Fruit fly (Drosophila melanogaster) whole organism, prepupa: ENCODE measurements around the gene Trf4-2.

Experiments used
- CG10631 ChIP-seq: fragments of 200-800 bp; sonication (Bioruptor generic); optimal IDR thresholded peaks from 2 replicates; lab custom pipeline; 2016; ENCODE audit warnings: missing biosample characterization, missing genetic modification characterization
- CG10669 ChIP-seq: fragments of 200-800 bp; sonication (Bioruptor generic); optimal IDR thresholded peaks from 3 replicates; lab custom pipeline; 2018; ENCODE audit warnings: missing biosample characterization, mild to moderate bottlenecking, missing genetic modification characterization, moderate library complexity
- CG11294 ChIP-seq: fragments of 200-800 bp; sonication (Bioruptor generic); IDR thresholded peaks from 2 replicates; pipeline ENCODE4 v1.3.6; 2022; ENCODE audit warnings: missing biosample characterization, missing genetic modification characterization
- CG11762 ChIP-seq: fragments of 200-800 bp; sonication (Bioruptor generic); optimal IDR thresholded peaks from 3 replicates; lab custom pipeline; 2016; ENCODE audit warnings: missing biosample characterization, missing genetic modification characterization; ENCODE audit not compliant: insufficient read depth
- CG11902 ChIP-seq: fragments of 200-800 bp; sonication (Bioruptor generic); optimal IDR thresholded peaks from 3 replicates; lab custom pipeline; 2016; ENCODE audit warnings: missing biosample characterization, missing genetic modification characterization
- CG1621 ChIP-seq: fragments of 200-800 bp; sonication (Bioruptor generic); optimal IDR thresholded peaks from 3 replicates; lab custom pipeline; 2018; ENCODE audit warnings: missing biosample characterization, mild to moderate bottlenecking, missing genetic modification characterization
- CG16779 ChIP-seq: fragments of 200-800 bp; sonication (Bioruptor generic); optimal IDR thresholded peaks from 3 replicates; lab custom pipeline; 2017; ENCODE audit warnings: missing biosample characterization, mild to moderate bottlenecking, missing genetic modification characterization
- CG3032 ChIP-seq: fragments of 200-800 bp; optimal IDR thresholded peaks from 2 replicates; lab custom pipeline; 2019; ENCODE audit warnings: missing biosample characterization, mild to moderate bottlenecking, missing genetic modification characterization, moderate library complexity
- CG31627 ChIP-seq: fragments of 200-800 bp; sonication (Bioruptor generic); optimal IDR thresholded peaks from 3 replicates; lab custom pipeline; 2016; ENCODE audit warnings: missing biosample characterization, missing genetic modification characterization
- CG32006 ChIP-seq: fragments of 200-800 bp; sonication (Bioruptor generic); optimal IDR thresholded peaks from 3 replicates; lab custom pipeline; 2017; ENCODE audit warnings: missing biosample characterization, mild to moderate bottlenecking, missing genetic modification characterization
- CG3919 ChIP-seq: fragments of 200-800 bp; sonication (Bioruptor generic); optimal IDR thresholded peaks from 3 replicates; lab custom pipeline; 2016; ENCODE audit warnings: missing biosample characterization, missing genetic modification characterization
- CG4318 ChIP-seq: fragments of 200-800 bp; sonication (Bioruptor generic); optimal IDR thresholded peaks from 3 replicates; lab custom pipeline; 2017; ENCODE audit warnings: missing biosample characterization, mild to moderate bottlenecking, missing genetic modification characterization
- CG6163 ChIP-seq: fragments of 200-800 bp; sonication (Bioruptor generic); IDR thresholded peaks from 3 replicates; pipeline ENCODE4 v1.3.6; 2022; ENCODE audit warnings: missing biosample characterization, missing genetic modification characterization
- CG6276 ChIP-seq: fragments of 200-800 bp; sonication (Bioruptor generic); optimal IDR thresholded peaks from 2 replicates; lab custom pipeline; 2017; ENCODE audit warnings: missing biosample characterization, mild to moderate bottlenecking, missing genetic modification characterization
- CG6792 ChIP-seq: fragments of 200-800 bp; sonication (Bioruptor generic); optimal IDR thresholded peaks from 3 replicates; lab custom pipeline; 2016; ENCODE audit warnings: missing biosample characterization, missing genetic modification characterization
- CG6854 ChIP-seq: fragments of 200-800 bp; sonication (Bioruptor generic); optimal IDR thresholded peaks from 2 replicates; lab custom pipeline; 2017; ENCODE audit warnings: missing biosample characterization, mild to moderate bottlenecking, missing genetic modification characterization
- CG7368 ChIP-seq: fragments of 200-800 bp; sonication (Bioruptor generic); optimal IDR thresholded peaks from 3 replicates; lab custom pipeline; 2016; ENCODE audit warnings: missing biosample characterization, missing genetic modification characterization
- CG8632 ChIP-seq: fragments of 200-800 bp; sonication (Bioruptor generic); optimal IDR thresholded peaks from 3 replicates; lab custom pipeline; 2016; ENCODE audit warnings: missing biosample characterization, missing genetic modification characterization
- Eip75B ChIP-seq: fragments of 200-800 bp; sonication (Bioruptor generic); optimal IDR thresholded peaks from 3 replicates; lab custom pipeline; 2016; ENCODE audit warnings: missing biosample characterization, missing genetic modification characterization
- Eip78C ChIP-seq: fragments of 200-800 bp; sonication (Bioruptor generic); peaks from one replicate; lab custom pipeline; 2016; ENCODE audit warnings: missing biosample characterization, missing genetic modification characterization
- Eip93F ChIP-seq: fragments of 200-800 bp; sonication (Bioruptor generic); optimal IDR thresholded peaks from 2 replicates; lab custom pipeline; 2016; ENCODE audit warnings: missing biosample characterization, mild to moderate bottlenecking, missing genetic modification characterization
- Ets21C ChIP-seq: fragments of 200-800 bp; sonication (Bioruptor generic); optimal IDR thresholded peaks from 3 replicates; lab custom pipeline; 2016; ENCODE audit warnings: missing biosample characterization, missing genetic modification characterization
- Ets96B ChIP-seq: fragments of 200-800 bp; optimal IDR thresholded peaks from 2 replicates; lab custom pipeline; 2019; ENCODE audit warnings: missing biosample characterization, mild to moderate bottlenecking, missing genetic modification characterization, moderate library complexity
- Hr4 ChIP-seq: fragments of 200-800 bp; sonication (Bioruptor generic); optimal IDR thresholded peaks from 3 replicates; lab custom pipeline; 2016; ENCODE audit warnings: missing biosample characterization, missing genetic modification characterization
- Met ChIP-seq: fragments of 200-800 bp; sonication (Bioruptor generic); optimal IDR thresholded peaks from 3 replicates; lab custom pipeline; 2016; ENCODE audit warnings: missing biosample characterization, missing genetic modification characterization
- OdsH ChIP-seq: fragments of 200-800 bp; sonication (Bioruptor generic); optimal IDR thresholded peaks from 3 replicates; lab custom pipeline; 2016; ENCODE audit warnings: missing biosample characterization, missing genetic modification characterization
- Smox ChIP-seq: fragments of 200-800 bp; sonication (Bioruptor generic); optimal IDR thresholded peaks from 3 replicates; lab custom pipeline; 2016; ENCODE audit warnings: missing biosample characterization, missing genetic modification characterization
- Sox102F ChIP-seq: fragments of 200-800 bp; sonication (Bioruptor generic); optimal IDR thresholded peaks from 2 replicates; lab custom pipeline; 2016; ENCODE audit warnings: missing biosample characterization, mild to moderate bottlenecking, missing genetic modification characterization
- achi ChIP-seq: fragments of 200-800 bp; sonication (Bioruptor generic); optimal IDR thresholded peaks from 3 replicates; lab custom pipeline; 2016; ENCODE audit warnings: missing biosample characterization, missing genetic modification characterization
- acj6 ChIP-seq: fragments of 200-800 bp; sonication (Bioruptor generic); optimal IDR thresholded peaks from 3 replicates; lab custom pipeline; 2016; ENCODE audit warnings: missing biosample characterization, missing genetic modification characterization
- cyc ChIP-seq: fragments of 200-800 bp; sonication (Bioruptor generic); optimal IDR thresholded peaks from 3 replicates; lab custom pipeline; 2016; ENCODE audit warnings: missing biosample characterization, missing genetic modification characterization
- dac ChIP-seq: fragments of 200-800 bp; sonication (Bioruptor generic); optimal IDR thresholded peaks from 2 replicates; lab custom pipeline; 2017; ENCODE audit warnings: missing biosample characterization, mild to moderate bottlenecking, missing genetic modification characterization
- dsx ChIP-seq: fragments of 200-800 bp; optimal IDR thresholded peaks from 3 replicates; lab custom pipeline; 2019; ENCODE audit warnings: missing biosample characterization, mild to moderate bottlenecking, missing genetic modification characterization, moderate library complexity; ENCODE audit not compliant: poor library complexity, severe bottlenecking
- esn ChIP-seq: fragments of 200-800 bp; sonication (Bioruptor generic); optimal IDR thresholded peaks from 2 replicates; lab custom pipeline; 2016; ENCODE audit warnings: missing biosample characterization, mild to moderate bottlenecking, missing genetic modification characterization, moderate library complexity
- fd85E ChIP-seq: fragments of 200-800 bp; sonication (Bioruptor generic); optimal IDR thresholded peaks from 3 replicates; lab custom pipeline; 2016; ENCODE audit warnings: missing biosample characterization, missing genetic modification characterization
- fkh ChIP-seq: fragments of 200-800 bp; sonication (Bioruptor generic); optimal IDR thresholded peaks from 3 replicates; lab custom pipeline; 2017; ENCODE audit warnings: missing biosample characterization, mild to moderate bottlenecking, missing genetic modification characterization, moderate library complexity
- net ChIP-seq: fragments of 200-800 bp; sonication (Bioruptor generic); optimal IDR thresholded peaks from 3 replicates; lab custom pipeline; 2016; ENCODE audit warnings: missing biosample characterization, missing genetic modification characterization
- pdm3 ChIP-seq: fragments of 200-800 bp; sonication (Bioruptor generic); optimal IDR thresholded peaks from 3 replicates; lab custom pipeline; 2016; ENCODE audit warnings: missing biosample characterization, missing genetic modification characterization
- ss ChIP-seq, 2 experiments: fragments of 200-800 bp; sonication (Bioruptor generic); optimal IDR thresholded peaks; 2 replicates in 1 of 2; 3 replicates in 1 of 2; lab custom pipeline; 2017 to 2018; ENCODE audit warnings: mild to moderate bottlenecking in 2 of 2, missing biosample characterization in 2 of 2, missing genetic modification characterization in 2 of 2, moderate library complexity in 1 of 2
- svp ChIP-seq: fragments of 200-800 bp; sonication (Bioruptor generic); peaks from one replicate; lab custom pipeline; 2016; ENCODE audit warnings: missing biosample characterization, missing genetic modification characterization
- topi ChIP-seq: fragments of 200-800 bp; sonication (Bioruptor generic); optimal IDR thresholded peaks from 3 replicates; lab custom pipeline; 2016; ENCODE audit warnings: missing biosample characterization, missing genetic modification characterization

The Trf4-2 gene

DNA sequence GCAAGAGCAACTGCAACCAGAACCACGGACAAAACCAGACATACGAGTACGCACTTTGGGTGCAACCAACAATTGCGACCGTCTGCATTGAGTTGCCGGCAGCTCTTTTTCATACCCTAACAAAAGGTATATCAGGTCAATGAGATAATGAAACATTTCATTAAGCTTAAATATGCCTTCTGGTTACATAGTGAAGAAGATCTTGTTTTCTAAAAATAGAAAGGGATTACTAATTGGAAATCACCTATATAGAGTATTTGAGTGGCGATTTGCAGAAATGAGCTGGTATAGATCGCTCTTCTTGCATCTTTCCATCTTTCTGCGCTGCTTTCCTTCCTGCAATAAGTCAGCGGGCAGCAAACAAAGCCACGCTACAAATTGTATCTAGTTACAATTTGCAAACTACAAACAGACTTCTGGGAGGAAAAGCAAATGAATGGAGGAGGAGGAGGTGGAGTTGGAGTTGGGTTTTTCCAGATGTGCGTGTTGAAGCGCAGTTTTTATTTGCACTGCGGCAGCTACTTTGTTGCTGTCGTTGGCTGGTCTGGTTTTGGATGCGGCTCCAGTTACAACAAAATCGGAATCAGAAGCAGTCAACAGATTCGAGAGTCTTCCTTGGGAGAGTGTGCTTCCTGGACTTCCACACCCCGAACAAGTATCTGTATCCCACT is 49.9 kb downstream of the Trf4-2 start (continued):
- TF ChIP-seq topi = peak; percentile 80
- peak; percentile 88 for TF ChIP-seq OdsH (GFP tag; lab: Kevin White, UChicago)
- TF ChIP-seq CG1621 (tag; lab: Kevin White, UChicago) = peak; percentile 62
- TF ChIP-seq esn (GFP tag; lab: Kevin White, UChicago) = peak; percentile 71
- peak; percentile 94 for TF ChIP-seq Eip78C (GFP tag; lab: Kevin White, UChicago)
- TF ChIP-seq CG6854 (GFP tag; lab: Kevin White, UChicago) = peak; percentile 58
- peak; percentile 73 to 87 for TF ChIP-seq ss (GFP tag; optimal IDR thresholded peaks at IDR 0.05; lab: Kevin White, UChicago)
- TF ChIP-seq CG8632 (GFP tag; lab: Kevin White, UChicago) = peak; percentile 65
- peak; percentile 79 for TF ChIP-seq CG10669
- peak; percentile 72 for TF ChIP-seq CG11294 (GFP tag; lab: Robert Waterston, UW)
- TF ChIP-seq CG16779 (tag; lab: Kevin White, UChicago) = peak; percentile 72
- peak; percentile 44 for TF ChIP-seq fd85E (GFP tag; lab: Kevin White, UChicago)
- peak; percentile 70 for TF ChIP-seq dac (GFP tag; lab: Kevin White, UChicago)
- peak; percentile 68 for TF ChIP-seq Smox (GFP tag; lab: Kevin White, UChicago)
- TF ChIP-seq CG3032 (tag; lab: Kevin White, UChicago) = peak; percentile 86
- TF ChIP-seq dsx = peak; percentile 92

DNA sequence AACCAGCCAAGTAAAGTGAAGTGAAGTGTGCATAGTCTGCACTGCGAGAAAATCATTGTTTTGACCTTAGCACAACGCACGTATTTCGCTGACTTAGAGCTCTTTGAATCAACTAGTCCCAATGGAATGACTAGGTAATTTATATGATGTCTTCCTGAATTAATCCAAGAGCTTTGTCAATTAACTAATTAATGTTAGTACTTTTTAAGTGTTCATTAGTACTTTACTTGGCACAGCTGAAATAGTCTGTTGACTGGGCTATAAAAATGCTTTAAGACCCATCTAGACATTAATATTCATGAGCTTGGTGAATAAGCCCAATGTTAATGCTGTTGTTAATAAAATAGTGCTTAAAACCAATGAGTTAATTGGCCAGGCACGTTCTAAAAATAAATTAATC is 51.1 kb downstream of the Trf4-2 start:
- TF ChIP-seq CG16779 (tag; lab: Kevin White, UChicago) (no peak), CG6792 (GFP tag; lab: Kevin White, UChicago) (no peak), CG11762 (GFP tag; lab: Kevin White, UChicago) (peak; percentile 13), Eip78C (GFP tag; lab: Kevin White, UChicago) (peak; percentile 74), CG3032 (tag; lab: Kevin White, UChicago) (no peak), OdsH (GFP tag; lab: Kevin White, UChicago) (peak; percentile 7), achi (GFP tag; lab: Kevin White, UChicago) (no peak), CG6276 (GFP tag; lab: Kevin White, UChicago) (peak; percentile 14), CG6163 (GFP tag; lab: Robert Waterston, UW) (no peak), Sox102F (GFP tag; lab: Kevin White, UChicago) (no peak), acj6 (GFP tag; lab: Kevin White, UChicago) (peak; percentile 3), fd85E (GFP tag; lab: Kevin White, UChicago) (no peak), Eip75B (peak; percentile 22), Hr4 (peak; percentile 48), CG32006 (GFP tag; lab: Kevin White, UChicago) (peak; percentile 57), topi (peak; percentile 25), fkh (GFP tag; lab: Kevin White, UChicago) (no peak), CG1621 (tag; lab: Kevin White, UChicago) (no peak), CG11902 (GFP tag; lab: Kevin White, UChicago) (no peak), CG4318 (GFP tag; lab: Kevin White, UChicago) (peak; percentile 42), svp (GFP tag; lab: Kevin White, UChicago) (peak; percentile 56), CG3919 (GFP tag; lab: Kevin White, UChicago) (peak; percentile 25), CG31627 (GFP tag; lab: Kevin White, UChicago) (no peak), net (peak; percentile 35), Met (no peak), pdm3 (GFP tag; lab: Kevin White, UChicago) (peak; percentile 27), CG7368 (no peak), esn (GFP tag; lab: Kevin White, UChicago) (peak; percentile 35), Smox (GFP tag; lab: Kevin White, UChicago) (peak; percentile 14), Ets21C (GFP tag; lab: Kevin White, UChicago) (peak; percentile 2), Ets96B (tag; lab: Kevin White, UChicago) (no peak), cyc (no peak), CG10631 (GFP tag; lab: Kevin White, UChicago) (peak; percentile 24), Eip93F (GFP tag; lab: Kevin White, UChicago) (no peak)
